Worm (Caenorhabditis elegans) whole organism, late embryonic: ENCODE results near the gene K12H6.2.

ENCODE experiments used
- C38D4.7 ChIP-seq: fragments of 200-800 bp; sonication (Bioruptor generic); optimal IDR thresholded peaks from 2 replicates; lab custom pipeline; 2018; ENCODE audit warnings: mild to moderate bottlenecking, missing genetic modification characterization, moderate library complexity, missing compliant biosample characterization
- ama-1 ChIP-seq: fragments of 150-350 bp; optimal IDR thresholded peaks from 2 replicates; lab custom pipeline; 2014
- ceh-2 ChIP-seq: sonication (generic microtip); optimal IDR thresholded peaks from 2 replicates; lab custom pipeline; 2016; ENCODE audit warnings: missing genotype, missing genetic modification characterization, missing compliant biosample characterization
- dmd-4 ChIP-seq: sonication (generic microtip); optimal IDR thresholded peaks from 2 replicates; lab custom pipeline; 2016; ENCODE audit warnings: borderline replicate concordance, missing genetic modification characterization, missing compliant biosample characterization
- fkh-10 ChIP-seq: fragments of 150-350 bp; optimal IDR thresholded peaks from 2 replicates; lab custom pipeline; 2014; ENCODE audit warnings: missing biosample characterization, missing genetic modification reagents, missing genetic modification characterization
- fkh-6 ChIP-seq: sonication (generic microtip); optimal IDR thresholded peaks from 2 replicates; lab custom pipeline; 2016; ENCODE audit warnings: missing genetic modification characterization, missing compliant biosample characterization
- nhr-11 ChIP-seq: fragments of 150-350 bp; optimal IDR thresholded peaks from 2 replicates; lab custom pipeline; 2014; ENCODE audit warnings: missing biosample characterization, missing genetic modification characterization
- ttx-3 ChIP-seq: sonication (generic microtip); optimal IDR thresholded peaks from 2 replicates; lab custom pipeline; 2016; ENCODE audit warnings: missing genetic modification reagents, missing genetic modification characterization, missing compliant biosample characterization

DNA sequence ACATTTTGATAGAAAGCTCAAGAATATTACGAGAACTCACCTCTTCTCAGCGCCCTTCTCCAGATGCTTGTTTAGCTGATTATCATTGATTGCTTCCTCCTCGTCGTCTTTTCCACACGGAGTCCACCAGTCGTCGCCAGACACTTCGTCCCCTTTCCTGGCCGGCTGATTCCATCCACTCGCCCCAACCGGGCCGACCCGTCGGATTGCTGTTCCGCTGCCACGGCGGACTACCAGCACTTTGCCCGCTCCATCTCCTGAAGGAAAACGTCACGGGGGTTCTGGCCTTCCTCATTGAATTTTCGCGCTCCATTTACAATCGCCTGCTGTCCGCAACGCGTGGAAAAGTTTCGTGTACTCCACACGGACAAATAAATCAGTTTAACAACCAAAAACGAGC, 32.0 kb downstream of the K12H6.2 start:
- TF ChIP-seq fkh-10 (GFP tag; lab: Kevin White, UChicago) (no peak), ceh-2 (tag; lab: Kevin White, UChicago) (no peak), ama-1 (lab: Kevin White, UChicago) (no peak), fkh-6 (tag; lab: Kevin White, UChicago) (no peak), ttx-3 (tag; lab: Kevin White, UChicago) (no peak), dmd-4 (no peak), C38D4.7 (GFP tag; lab: Kevin White, UChicago) (no peak), nhr-11 (no peak)
